Worm (Caenorhabditis elegans) whole organism, late embryonic: ENCODE results near the gene mpst-1.
A peak's percentile ranks its signal among the peaks of the same experiment; 100 is the strongest.

Source experiments
- C38D4.7 ChIP-seq: fragments of 200-800 bp; sonication (Bioruptor generic); optimal IDR thresholded peaks from 2 replicates; lab custom pipeline; 2018; ENCODE audit warnings: mild to moderate bottlenecking, missing genetic modification characterization, moderate library complexity, missing compliant biosample characterization
- F13H6.1 ChIP-seq: sonication (generic microtip); optimal IDR thresholded peaks from 2 replicates; lab custom pipeline; 2016; ENCODE audit warnings: missing genetic modification characterization, missing compliant biosample characterization
- K02D7.2 ChIP-seq: sonication (generic microtip); optimal IDR thresholded peaks from 2 replicates; lab custom pipeline; 2017; ENCODE audit warnings: mild to moderate bottlenecking, missing genetic modification characterization, missing compliant biosample characterization
- K09A11.1 ChIP-seq: sonication (generic microtip); optimal IDR thresholded peaks from 2 replicates; lab custom pipeline; 2017; ENCODE audit warnings: antibody characterized with exemption, mild to moderate bottlenecking, missing genetic modification characterization, missing compliant biosample characterization; ENCODE audit not compliant: insufficient read depth
- T23F11.4 ChIP-seq: fragments of 200-800 bp; sonication (Bioruptor generic); optimal IDR thresholded peaks from 2 replicates; lab custom pipeline; 2018; ENCODE audit warnings: mild to moderate bottlenecking, missing genetic modification characterization, missing compliant biosample characterization
- ahr-1 ChIP-seq: sonication (generic microtip); optimal IDR thresholded peaks from 2 replicates; lab custom pipeline; 2016; ENCODE audit warnings: missing genetic modification characterization, missing compliant biosample characterization
- ama-1 ChIP-seq: fragments of 150-350 bp; optimal IDR thresholded peaks from 2 replicates; lab custom pipeline; 2014
- ceh-14 ChIP-seq: sonication (generic microtip); optimal IDR thresholded peaks from 2 replicates; lab custom pipeline; 2016; ENCODE audit warnings: missing genotype, missing genetic modification characterization, missing compliant biosample characterization
- ceh-19 ChIP-seq: fragments of 200-800 bp; sonication (Bioruptor generic); optimal IDR thresholded peaks from 2 replicates; lab custom pipeline; 2018; ENCODE audit warnings: mild to moderate bottlenecking, missing genetic modification characterization, missing compliant biosample characterization
- ceh-2 ChIP-seq: sonication (generic microtip); optimal IDR thresholded peaks from 2 replicates; lab custom pipeline; 2016; ENCODE audit warnings: missing genotype, missing genetic modification characterization, missing compliant biosample characterization
- ceh-22 ChIP-seq: sonication (generic microtip); optimal IDR thresholded peaks from 2 replicates; lab custom pipeline; 2017; ENCODE audit warnings: missing biosample characterization, missing genetic modification characterization
- ceh-24 ChIP-seq: sonication (generic microtip); optimal IDR thresholded peaks from 2 replicates; lab custom pipeline; 2016; ENCODE audit warnings: mild to moderate bottlenecking, missing genetic modification characterization, missing compliant biosample characterization
- ceh-30 ChIP-seq: fragments of 150-350 bp; optimal IDR thresholded peaks from 2 replicates; lab custom pipeline; 2014; ENCODE audit warnings: missing biosample characterization, missing genetic modification characterization
- ceh-34 ChIP-seq: sonication (generic microtip); optimal IDR thresholded peaks from 2 replicates; lab custom pipeline; 2016; ENCODE audit warnings: mild to moderate bottlenecking, missing genetic modification characterization, missing compliant biosample characterization
- ceh-48 ChIP-seq: sonication (generic microtip); optimal IDR thresholded peaks from 2 replicates; lab custom pipeline; 2016; ENCODE audit warnings: missing genetic modification characterization, inconsistent platforms, missing compliant biosample characterization
- ceh-6 ChIP-seq: fragments of 200-800 bp; sonication (Bioruptor generic); optimal IDR thresholded peaks from 2 replicates; lab custom pipeline; 2018; ENCODE audit warnings: mild to moderate bottlenecking, missing genetic modification characterization, missing compliant biosample characterization
- ceh-9 ChIP-seq: sonication (generic microtip); optimal IDR thresholded peaks from 2 replicates; lab custom pipeline; 2016; ENCODE audit warnings: mild to moderate bottlenecking, missing genetic modification characterization, inconsistent platforms, missing compliant biosample characterization
- che-1 ChIP-seq: sonication (generic microtip); optimal IDR thresholded peaks from 2 replicates; lab custom pipeline; 2016; ENCODE audit warnings: mild to moderate bottlenecking, missing genetic modification characterization, missing compliant biosample characterization
- dmd-4 ChIP-seq: sonication (generic microtip); optimal IDR thresholded peaks from 2 replicates; lab custom pipeline; 2016; ENCODE audit warnings: borderline replicate concordance, missing genetic modification characterization, missing compliant biosample characterization
- dve-1 ChIP-seq: sonication (generic microtip); optimal IDR thresholded peaks from 2 replicates; lab custom pipeline; 2017; ENCODE audit warnings: antibody characterized with exemption, mild to moderate bottlenecking, missing genetic modification characterization, missing compliant biosample characterization
- elt-2 ChIP-seq: sonication (generic microtip); optimal IDR thresholded peaks from 2 replicates; lab custom pipeline; 2016; ENCODE audit warnings: missing genetic modification reagents, missing genetic modification characterization, missing compliant biosample characterization
- ets-4 ChIP-seq: sonication (generic microtip); optimal IDR thresholded peaks from 2 replicates; lab custom pipeline; 2016; ENCODE audit warnings: missing genetic modification characterization, missing compliant biosample characterization
- eyg-1 ChIP-seq: sonication (generic microtip); optimal IDR thresholded peaks from 2 replicates; lab custom pipeline; 2016; ENCODE audit warnings: missing genotype, missing genetic modification characterization, missing compliant biosample characterization
- fkh-10 ChIP-seq: fragments of 150-350 bp; optimal IDR thresholded peaks from 2 replicates; lab custom pipeline; 2014; ENCODE audit warnings: missing biosample characterization, missing genetic modification reagents, missing genetic modification characterization
- hlh-6 ChIP-seq: sonication (generic microtip); optimal IDR thresholded peaks from 2 replicates; lab custom pipeline; 2016; ENCODE audit warnings: missing genotype, missing genetic modification characterization, missing compliant biosample characterization
- hlh-8 ChIP-seq: sonication (generic microtip); optimal IDR thresholded peaks from 2 replicates; lab custom pipeline; 2016; ENCODE audit warnings: missing genotype, missing genetic modification characterization, missing compliant biosample characterization
- lim-6 ChIP-seq: sonication (generic microtip); optimal IDR thresholded peaks from 2 replicates; lab custom pipeline; 2016; ENCODE audit warnings: missing genetic modification characterization, missing compliant biosample characterization
- lin-11 ChIP-seq: fragments of 200-800 bp; sonication (Bioruptor generic); optimal IDR thresholded peaks from 2 replicates; lab custom pipeline; 2018; ENCODE audit warnings: mild to moderate bottlenecking, missing genetic modification characterization, missing compliant biosample characterization
- madf-2 ChIP-seq: sonication (generic microtip); optimal IDR thresholded peaks from 2 replicates; lab custom pipeline; 2017; ENCODE audit warnings: missing genetic modification characterization, missing compliant biosample characterization
- nhr-11 ChIP-seq: fragments of 150-350 bp; optimal IDR thresholded peaks from 2 replicates; lab custom pipeline; 2014; ENCODE audit warnings: missing biosample characterization, missing genetic modification characterization
- npax-4 ChIP-seq: sonication (generic microtip); optimal IDR thresholded peaks from 2 replicates; lab custom pipeline; 2016; ENCODE audit warnings: missing genetic modification characterization, missing compliant biosample characterization
- pag-3 ChIP-seq: sonication (generic microtip); optimal IDR thresholded peaks from 2 replicates; lab custom pipeline; 2016; ENCODE audit warnings: missing compliant biosample characterization, missing genetic modification characterization, borderline replicate concordance
- pha-2 ChIP-seq: sonication (generic microtip); optimal IDR thresholded peaks from 2 replicates; lab custom pipeline; 2017; ENCODE audit warnings: mild to moderate bottlenecking, missing genetic modification characterization, missing compliant biosample characterization
- pha-4 ChIP-seq: fragments of 150-350 bp; optimal IDR thresholded peaks from 2 replicates; lab custom pipeline; 2018; ENCODE audit warnings: missing biosample characterization, missing genetic modification reagents, missing genetic modification characterization
- pqm-1 ChIP-seq: sonication (generic microtip); optimal IDR thresholded peaks from 2 replicates; lab custom pipeline; 2016; ENCODE audit warnings: missing genetic modification characterization, missing compliant biosample characterization
- pros-1 ChIP-seq: fragments of 150-350 bp; optimal IDR thresholded peaks from 2 replicates; lab custom pipeline; 2014; ENCODE audit warnings: missing biosample characterization, missing genetic modification reagents, missing genetic modification characterization
- rnt-1 ChIP-seq: sonication (generic microtip); optimal IDR thresholded peaks from 2 replicates; lab custom pipeline; 2016; ENCODE audit warnings: missing genetic modification characterization, missing compliant biosample characterization
- sdc-2 ChIP-seq: sonication (generic microtip); optimal IDR thresholded peaks from 2 replicates; lab custom pipeline; 2016; ENCODE audit warnings: missing genotype, missing genetic modification characterization, missing compliant biosample characterization
- sox-2 ChIP-seq: fragments of 200-800 bp; sonication (Bioruptor generic); IDR thresholded peaks from 2 replicates; pipeline ENCODE4 v1.3.6; 2022; ENCODE audit warnings: missing genetic modification reagents, missing genetic modification characterization, missing compliant biosample characterization
- sox-4 ChIP-seq: sonication (generic microtip); optimal IDR thresholded peaks from 2 replicates; lab custom pipeline; 2017; ENCODE audit warnings: mild to moderate bottlenecking, missing genetic modification characterization, inconsistent platforms, missing compliant biosample characterization
- syd-9 ChIP-seq: sonication (generic microtip); optimal IDR thresholded peaks from 2 replicates; lab custom pipeline; 2016; ENCODE audit warnings: mild to moderate bottlenecking, missing genetic modification characterization, moderate library complexity, missing compliant biosample characterization
- tbx-2 ChIP-seq: sonication (generic microtip); optimal IDR thresholded peaks from 2 replicates; lab custom pipeline; 2016; ENCODE audit warnings: missing genetic modification characterization, missing compliant biosample characterization
- tbx-7 ChIP-seq: sonication (generic microtip); optimal IDR thresholded peaks from 2 replicates; lab custom pipeline; 2016; ENCODE audit warnings: missing genotype, missing genetic modification characterization, missing compliant biosample characterization
- ttx-3 ChIP-seq: sonication (generic microtip); optimal IDR thresholded peaks from 2 replicates; lab custom pipeline; 2016; ENCODE audit warnings: missing genetic modification reagents, missing genetic modification characterization, missing compliant biosample characterization
- unc-42 ChIP-seq: sonication (generic microtip); optimal IDR thresholded peaks from 2 replicates; lab custom pipeline; 2016; ENCODE audit warnings: missing genotype, missing genetic modification characterization, missing compliant biosample characterization
- unc-55 ChIP-seq: sonication (generic microtip); optimal IDR thresholded peaks from 2 replicates; lab custom pipeline; 2017; ENCODE audit warnings: missing biosample characterization, missing genetic modification reagents, missing genetic modification characterization
- unc-86 ChIP-seq: sonication (generic microtip); optimal IDR thresholded peaks from 2 replicates; lab custom pipeline; 2016; ENCODE audit warnings: missing genetic modification characterization, missing compliant biosample characterization
- zip-5 ChIP-seq: sonication (generic microtip); optimal IDR thresholded peaks from 2 replicates; lab custom pipeline; 2016; ENCODE audit warnings: missing genetic modification characterization, missing compliant biosample characterization
- ztf-16 ChIP-seq: sonication (generic microtip); optimal IDR thresholded peaks from 2 replicates; lab custom pipeline; 2017; ENCODE audit warnings: missing genetic modification characterization, missing compliant biosample characterization

The mpst-1 gene

ce11 chrV:11787258-11787657, 39.6 kb downstream of the mpst-1 start, which contains the start of gene F55A11.7:
Gene F55A11.7, minus strand, starts transcription at chrV:11787443.
- TF ChIP-seq rnt-1 (tag; lab: Kevin White, UChicago) (no peak), ceh-6 (GFP tag; lab: Kevin White, UChicago) (no peak), lim-6 (tag; lab: Kevin White, UChicago) (no peak), T23F11.4 (no peak), ama-1 (no peak), ceh-2 (tag; lab: Kevin White, UChicago) (no peak), pag-3 (tag; lab: Kevin White, UChicago) (no peak), hlh-8 (tag; lab: Kevin White, UChicago) (no peak), dve-1 (no peak), npax-4 (tag; lab: Kevin White, UChicago) (no peak)

DNA sequence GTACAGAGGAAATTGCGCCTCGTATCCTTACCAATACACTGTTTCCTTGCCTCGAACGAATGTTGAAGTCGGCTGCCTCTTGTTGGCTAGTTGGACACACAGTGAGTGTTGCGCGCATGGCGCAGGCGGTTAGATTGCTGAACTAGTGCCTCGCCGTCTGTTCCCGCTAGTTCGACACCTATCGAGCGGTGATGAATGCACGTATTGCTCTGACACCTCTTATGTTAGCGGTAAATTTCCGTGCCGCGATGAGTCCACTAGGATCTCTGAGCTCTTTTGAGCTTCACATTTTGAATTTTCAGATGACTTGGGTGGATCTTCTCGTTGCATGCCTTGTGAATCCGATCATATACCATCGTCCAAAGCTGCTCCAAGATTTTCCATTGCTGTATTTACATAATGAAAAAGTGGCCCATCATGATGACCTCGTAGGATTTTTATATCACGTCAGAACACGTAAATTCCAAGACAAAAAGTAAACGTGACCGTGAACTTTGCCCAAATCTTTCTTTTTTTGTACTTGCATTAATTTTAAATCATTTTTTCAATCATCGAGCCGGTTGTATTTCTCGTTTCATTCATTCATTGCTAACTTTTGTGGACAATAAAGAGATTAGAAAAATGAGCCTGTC, 43.9 kb downstream of the mpst-1 start, which contains the start of gene F55A11.11:
Gene F55A11.11, plus strand, starts transcription at position 341 of the 632 bp plus-strand sequence.
- TF ChIP-seq tbx-2 (tag; lab: Kevin White, UChicago), result peak; percentile 94
- peak; percentile 89 for TF ChIP-seq eyg-1 (tag; lab: Kevin White, UChicago)
- peak; percentile 90 for TF ChIP-seq npax-4 (tag; lab: Kevin White, UChicago)
- peak; percentile 89 for TF ChIP-seq C38D4.7 (GFP tag; lab: Kevin White, UChicago)
- TF ChIP-seq ceh-30 (tag; lab: Kevin White, UChicago), result no peak
- TF ChIP-seq lin-11 (tag; lab: Kevin White, UChicago), result peak; percentile 91
- no peak for TF ChIP-seq nhr-11 (tag; lab: Kevin White, UChicago)
- TF ChIP-seq sox-4 (tag; lab: Kevin White, UChicago), result peak; percentile 97
- TF ChIP-seq ztf-16, result peak; percentile 94
- TF ChIP-seq zip-5 (tag; lab: Kevin White, UChicago), result peak; percentile 79
- no peak for TF ChIP-seq unc-55 (GFP tag; lab: Kevin White, UChicago)
- peak; percentile 61 for TF ChIP-seq tbx-7
- peak; percentile 91 for TF ChIP-seq ceh-48 (tag; lab: Kevin White, UChicago)
- no peak for TF ChIP-seq pha-4 (tag; lab: Kevin White, UChicago)
- peak; percentile 91 for TF ChIP-seq madf-2
- peak; percentile 87 for TF ChIP-seq F13H6.1
- peak; percentile 85 for TF ChIP-seq unc-86 (tag; lab: Kevin White, UChicago)
- TF ChIP-seq dmd-4 (tag; lab: Kevin White, UChicago), result peak; percentile 83
- peak; percentile 95 for TF ChIP-seq che-1 (tag; lab: Kevin White, UChicago)
- TF ChIP-seq T23F11.4, result peak; percentile 92
- peak; percentile 73 for TF ChIP-seq pros-1 (tag; lab: Kevin White, UChicago)
- peak; percentile 92 for TF ChIP-seq rnt-1 (tag; lab: Kevin White, UChicago)
- peak; percentile 91 for TF ChIP-seq K02D7.2 (tag; lab: Kevin White, UChicago)
- TF ChIP-seq ceh-19, result peak; percentile 96
- peak; percentile 88 for TF ChIP-seq ceh-24 (tag; lab: Kevin White, UChicago)
- TF ChIP-seq ceh-2 (tag; lab: Kevin White, UChicago), result peak; percentile 88
- peak; percentile 94 for TF ChIP-seq ceh-14 (tag; lab: Kevin White, UChicago)
- peak; percentile 95 for TF ChIP-seq syd-9 (tag; lab: Kevin White, UChicago)
- peak; percentile 98 for TF ChIP-seq pha-2 (tag; lab: Kevin White, UChicago)
- TF ChIP-seq dve-1, result peak; percentile 89
- peak; percentile 63 for TF ChIP-seq ets-4 (tag; lab: Kevin White, UChicago)
- peak; percentile 96 for TF ChIP-seq ceh-6 (GFP tag; lab: Kevin White, UChicago)
- peak; percentile 96 for TF ChIP-seq elt-2
- peak; percentile 92 for TF ChIP-seq ceh-34 (tag; lab: Kevin White, UChicago)
- peak; percentile 48 for TF ChIP-seq lim-6 (tag; lab: Kevin White, UChicago)
- peak; percentile 87 for TF ChIP-seq sdc-2
- TF ChIP-seq fkh-10 (GFP tag; lab: Kevin White, UChicago), result peak; percentile 85
- TF ChIP-seq sox-2 (GFP tag; lab: Robert Waterston, UW), result peak; percentile 89
- peak; percentile 78 for TF ChIP-seq K09A11.1 (tag; lab: Kevin White, UChicago)
- TF ChIP-seq ttx-3 (tag; lab: Kevin White, UChicago), result peak; percentile 82
- TF ChIP-seq hlh-6 (tag; lab: Kevin White, UChicago), result peak; percentile 93
- TF ChIP-seq ceh-22 (tag; lab: Kevin White, UChicago), result peak; percentile 44
- TF ChIP-seq pqm-1 (tag; lab: Kevin White, UChicago), result peak; percentile 95
- peak; percentile 88 for TF ChIP-seq ceh-9 (tag; lab: Kevin White, UChicago)
- TF ChIP-seq unc-42 (tag; lab: Kevin White, UChicago), result no peak
- peak; percentile 88 for TF ChIP-seq ahr-1 (tag; lab: Kevin White, UChicago)
